Worm (Caenorhabditis elegans) whole organism, young adult: Measurements from ENCODE around the gene hlh-1.

Experiments
- B0019.2 ChIP-seq: fragments of 200-800 bp; sonication (Bioruptor generic); conservative IDR thresholded peaks from 2 replicates; pipeline ENCODE4 v1.3.6; 2022; ENCODE audit warnings: missing genetic modification reagents, missing genetic modification characterization, missing compliant biosample characterization
- B0261.1 ChIP-seq: sonication (generic microtip); optimal IDR thresholded peaks from 2 replicates; lab custom pipeline; 2016; ENCODE audit warnings: mild to moderate bottlenecking, missing genetic modification characterization, moderate library complexity, missing compliant biosample characterization
- B0336.3 ChIP-seq: fragments of 200-800 bp; sonication (Bioruptor generic); IDR thresholded peaks from 2 replicates; pipeline ENCODE4 v1.3.6; 2022; ENCODE audit warnings: missing genetic modification characterization, missing compliant biosample characterization
- C06A6.2 ChIP-seq: fragments of 200-800 bp; sonication (Bioruptor generic); conservative IDR thresholded peaks from 2 replicates; pipeline ENCODE4 v1.3.6; 2022; ENCODE audit warnings: missing genetic modification characterization, missing compliant biosample characterization
- D2030.7 ChIP-seq: fragments of 200-800 bp; sonication (Bioruptor generic); IDR thresholded peaks from 2 replicates; pipeline ENCODE4 v1.3.6; 2022; ENCODE audit warnings: missing genetic modification reagents, missing genetic modification characterization, missing compliant biosample characterization
- F10E7.11 ChIP-seq: sonication (generic microtip); optimal IDR thresholded peaks from 2 replicates; lab custom pipeline; 2017; ENCODE audit warnings: mild to moderate bottlenecking, missing genetic modification characterization, moderate library complexity, missing compliant biosample characterization
- F33H1.4 ChIP-seq: fragments of 200-800 bp; sonication (Bioruptor generic); IDR thresholded peaks from 2 replicates; pipeline ENCODE4 v1.3.6; 2022; ENCODE audit warnings: missing genetic modification reagents, missing genetic modification characterization, missing compliant biosample characterization
- T07F8.4 ChIP-seq: sonication (generic microtip); optimal IDR thresholded peaks from 2 replicates; lab custom pipeline; 2016; ENCODE audit warnings: mild to moderate bottlenecking, missing genetic modification characterization, moderate library complexity, missing compliant biosample characterization
- Y56A3A.18 ChIP-seq: fragments of 200-800 bp; sonication (Bioruptor generic); IDR thresholded peaks from 2 replicates; pipeline ENCODE4 v1.3.6; 2022; ENCODE audit warnings: missing genetic modification reagents, missing genetic modification characterization, missing compliant biosample characterization
- ama-1 ChIP-seq, 3 experiments: fragments of 150-350 bp in 1 of 3; sonication (generic microtip) in 2 of 3; optimal IDR thresholded peaks; 2 replicates each; lab custom pipeline; 2014 to 2018; ENCODE audit warnings: missing biosample characterization in 2 of 3, missing genetic modification characterization in 2 of 3, missing genetic modification reagents in 2 of 3
- cebp-2 ChIP-seq: fragments of 200-800 bp; sonication (Bioruptor generic); IDR thresholded peaks from 2 replicates; pipeline ENCODE4 v1.3.6; 2022; ENCODE audit warnings: missing genetic modification characterization, missing compliant biosample characterization
- ceh-100 ChIP-seq: fragments of 200-800 bp; sonication (Bioruptor generic); IDR thresholded peaks from 2 replicates; pipeline ENCODE4 v1.3.6; 2022; ENCODE audit warnings: missing genetic modification reagents, missing genetic modification characterization, missing compliant biosample characterization
- ceh-40 ChIP-seq: fragments of 200-800 bp; sonication (Bioruptor generic); IDR thresholded peaks from 2 replicates; pipeline ENCODE4 v1.3.6; 2022; ENCODE audit warnings: missing genetic modification characterization, missing compliant biosample characterization
- ceh-91 ChIP-seq: fragments of 200-800 bp; sonication (Bioruptor generic); IDR thresholded peaks from 2 replicates; pipeline ENCODE4 v1.3.6; 2022; ENCODE audit warnings: missing genetic modification reagents, missing genetic modification characterization, missing compliant biosample characterization
- die-1 ChIP-seq: sonication (generic microtip); optimal IDR thresholded peaks from 2 replicates; lab custom pipeline; 2016; ENCODE audit warnings: missing genotype, mild to moderate bottlenecking, missing genetic modification characterization, missing compliant biosample characterization
- dox-1 ChIP-seq: fragments of 200-800 bp; sonication (Bioruptor generic); IDR thresholded peaks from 2 replicates; pipeline ENCODE4 v1.3.6; 2022; ENCODE audit warnings: missing genetic modification reagents, missing genetic modification characterization, missing compliant biosample characterization
- egl-44 ChIP-seq: fragments of 200-800 bp; sonication (Bioruptor generic); IDR thresholded peaks from 2 replicates; pipeline ENCODE4 v1.3.6; 2022; ENCODE audit warnings: missing genetic modification reagents, missing genetic modification characterization, missing compliant biosample characterization
- egrh-3 ChIP-seq: fragments of 200-800 bp; sonication (Bioruptor generic); IDR thresholded peaks from 2 replicates; pipeline ENCODE4 v1.3.6; 2022; ENCODE audit warnings: missing genetic modification reagents, missing genetic modification characterization, missing compliant biosample characterization
- hmg-1.2 ChIP-seq: fragments of 200-800 bp; sonication (Bioruptor generic); IDR thresholded peaks from 2 replicates; pipeline ENCODE4 v1.3.6; 2022; ENCODE audit warnings: missing genetic modification reagents, missing genetic modification characterization, missing compliant biosample characterization
- let-526 ChIP-seq: fragments of 200-800 bp; sonication (Bioruptor generic); IDR thresholded peaks from 2 replicates; pipeline ENCODE4 v1.3.6; 2022; ENCODE audit warnings: missing genetic modification reagents, missing genetic modification characterization, missing compliant biosample characterization
- let-607 ChIP-seq, 2 experiments: fragments of 200-800 bp in 1 of 2; sonication (Bioruptor generic) in 1 of 2; sonication (generic microtip) in 1 of 2; optimal IDR thresholded peaks; 2 replicates each; lab custom pipeline; 2016 to 2018; ENCODE audit warnings: mild to moderate bottlenecking in 2 of 2, missing compliant biosample characterization in 2 of 2, missing genetic modification characterization in 2 of 2, moderate library complexity in 2 of 2, missing genotype in 1 of 2
- lin-26 ChIP-seq: fragments of 200-800 bp; sonication (Bioruptor generic); IDR thresholded peaks from 2 replicates; pipeline ENCODE4 v1.3.6; 2022; ENCODE audit warnings: missing genetic modification reagents, missing genetic modification characterization, missing compliant biosample characterization
- lin-35 ChIP-seq, 3 experiments: fragments of 150-350 bp in 2 of 3; sonication (generic microtip) in 1 of 3; optimal IDR thresholded peaks; 2 replicates each; lab custom pipeline; 2014 to 2018; ENCODE audit warnings: missing biosample characterization in 3 of 3, missing genetic modification characterization in 3 of 3, missing genetic modification reagents in 3 of 3
- lsy-27 ChIP-seq: sonication (generic microtip); optimal IDR thresholded peaks from 2 replicates; lab custom pipeline; 2017; ENCODE audit warnings: missing genetic modification characterization, mild to moderate bottlenecking, missing compliant biosample characterization, antibody characterized with exemption, missing genotype, borderline replicate concordance; ENCODE audit not compliant: insufficient read depth
- madf-6 ChIP-seq: fragments of 200-800 bp; sonication (Bioruptor generic); IDR thresholded peaks from 2 replicates; pipeline ENCODE4 v1.3.6; 2022; ENCODE audit warnings: missing genetic modification reagents, missing genetic modification characterization, missing compliant biosample characterization
- mes-4 ChIP-seq: sonication (generic microtip); optimal IDR thresholded peaks from 2 replicates; lab custom pipeline; 2016; ENCODE audit warnings: missing genotype, missing genetic modification characterization, missing compliant biosample characterization
- nfya-1 ChIP-seq: sonication (generic microtip); optimal IDR thresholded peaks from 2 replicates; lab custom pipeline; 2017; ENCODE audit warnings: antibody characterized with exemption, missing compliant biosample characterization, missing genetic modification characterization, borderline replicate concordance; ENCODE audit not compliant: insufficient read depth
- nfyb-1 ChIP-seq: fragments of 200-800 bp; sonication (Bioruptor generic); IDR thresholded peaks from 2 replicates; pipeline ENCODE4 v1.3.6; 2022; ENCODE audit warnings: missing genetic modification reagents, missing genetic modification characterization, missing compliant biosample characterization
- nhr-179 ChIP-seq: sonication (generic microtip); optimal IDR thresholded peaks from 2 replicates; lab custom pipeline; 2016; ENCODE audit warnings: mild to moderate bottlenecking, missing genetic modification characterization, missing compliant biosample characterization
- nhr-90 ChIP-seq: sonication (generic microtip); optimal IDR thresholded peaks from 2 replicates; lab custom pipeline; 2016; ENCODE audit warnings: missing genotype, mild to moderate bottlenecking, missing genetic modification characterization, missing compliant biosample characterization
- pbrm-1 ChIP-seq: fragments of 200-800 bp; sonication (Bioruptor generic); IDR thresholded peaks from 2 replicates; pipeline ENCODE4 v1.3.6; 2022; ENCODE audit warnings: missing genetic modification reagents, missing genetic modification characterization, missing compliant biosample characterization
- repo-1 ChIP-seq: sonication (generic microtip); optimal IDR thresholded peaks from 2 replicates; lab custom pipeline; 2017; ENCODE audit warnings: mild to moderate bottlenecking, missing genetic modification characterization, missing compliant biosample characterization
- rpc-1 ChIP-seq, 2 experiments: fragments of 150-350 bp in 1 of 2; sonication (generic microtip) in 1 of 2; optimal IDR thresholded peaks; 2 replicates each; lab custom pipeline; 2014 to 2018; ENCODE audit warnings: missing biosample characterization in 1 of 2, missing genetic modification characterization in 1 of 2, missing genetic modification reagents in 1 of 2, missing genotype in 1 of 2
- snpc-1.3 ChIP-seq: sonication (generic microtip); optimal IDR thresholded peaks from 2 replicates; lab custom pipeline; 2017; ENCODE audit warnings: missing genetic modification characterization, mild to moderate bottlenecking, missing compliant biosample characterization, antibody characterized with exemption, moderate library complexity, missing genotype, missing genetic modification reagents; ENCODE audit not compliant: insufficient read depth
- tbp1 ChIP-seq: fragments of 200-800 bp; sonication (Bioruptor generic); optimal IDR thresholded peaks from 2 replicates; lab custom pipeline; 2018; ENCODE audit warnings: mild to moderate bottlenecking, missing genetic modification characterization, missing compliant biosample characterization
- unc-130 ChIP-seq: sonication (generic microtip); optimal IDR thresholded peaks from 2 replicates; lab custom pipeline; 2016; ENCODE audit warnings: missing genetic modification reagents, missing genetic modification characterization, missing compliant biosample characterization
- unc-62 ChIP-seq: fragments of 150-350 bp; optimal IDR thresholded peaks from 2 replicates; lab custom pipeline; 2014; ENCODE audit warnings: missing biosample characterization, missing genetic modification reagents, missing genetic modification characterization
- xnd-1 ChIP-seq: sonication (generic microtip); optimal IDR thresholded peaks from 2 replicates; lab custom pipeline; 2016; ENCODE audit warnings: missing genotype, missing genetic modification reagents, missing genetic modification characterization, missing compliant biosample characterization
- zfh-2 ChIP-seq: fragments of 200-800 bp; sonication (Bioruptor generic); conservative IDR thresholded peaks from 2 replicates; pipeline ENCODE4 v1.3.6; 2022; ENCODE audit warnings: missing genetic modification reagents, missing genetic modification characterization, missing compliant biosample characterization
- zim-3 ChIP-seq: sonication (generic microtip); optimal IDR thresholded peaks from 2 replicates; lab custom pipeline; 2017; ENCODE audit warnings: mild to moderate bottlenecking, missing genetic modification characterization, moderate library complexity, missing compliant biosample characterization
- ztf-22 ChIP-seq: fragments of 200-800 bp; sonication (Bioruptor generic); optimal IDR thresholded peaks from 2 replicates; lab custom pipeline; 2018; ENCODE audit warnings: mild to moderate bottlenecking, missing genetic modification characterization, moderate library complexity, missing compliant biosample characterization
- ztf-3 ChIP-seq: fragments of 200-800 bp; sonication (Bioruptor generic); optimal IDR thresholded peaks from 2 replicates; lab custom pipeline; 2018; ENCODE audit warnings: mild to moderate bottlenecking, missing genetic modification characterization, missing compliant biosample characterization

The hlh-1 gene

DNA sequence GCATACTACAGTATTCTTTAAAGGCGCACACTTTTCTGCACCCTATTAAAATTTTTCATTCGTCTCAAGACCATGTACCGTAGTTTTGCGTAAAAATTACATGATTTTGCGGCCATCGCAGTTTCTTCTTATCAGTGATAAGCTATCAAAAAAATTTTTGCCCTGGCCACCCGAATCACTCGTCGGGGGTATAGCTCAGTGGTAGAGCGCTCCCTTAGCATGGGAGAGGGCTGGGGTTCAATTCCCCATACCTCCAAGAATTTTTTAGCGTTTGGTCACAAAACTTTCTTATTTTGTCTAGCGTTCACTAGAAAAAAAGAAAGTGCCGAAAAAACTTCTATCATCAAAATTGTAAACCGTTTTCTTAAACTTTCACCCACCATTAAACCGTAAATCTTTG, 46.8 kb downstream of the hlh-1 start (continued):
- TF ChIP-seq mes-4 (tag; lab: Kevin White, UChicago) (no peak), lin-35 (GFP tag; optimal IDR thresholded peaks at IDR 0.05; lab: Kevin White, UChicago) (no peak), repo-1 (tag; lab: Kevin White, UChicago) (peak; percentile 23), lsy-27 (tag; lab: Kevin White, UChicago) (no peak), ztf-3 (GFP tag; lab: Kevin White, UChicago) (no peak), die-1 (tag; lab: Kevin White, UChicago) (peak; percentile 67), D2030.7 (peak; percentile 17; the same call in 1 of the 2 replicates), lin-26 (peak; percentile 77), zfh-2 (no peak), let-526 (no peak), Y56A3A.18 (GFP tag; lab: Robert Waterston, UW) (peak; percentile 33; the same call in 1 of the 2 replicates), C06A6.2 (GFP tag; lab: Robert Waterston, UW) (no peak), xnd-1 (peak; percentile 17), ceh-40 (GFP tag; lab: Robert Waterston, UW) (no peak), ceh-91 (GFP tag; lab: Robert Waterston, UW) (0 out of 2 replicates have a peak, but pooled peaks have one; percentile 27), pbrm-1 (GFP tag; lab: Robert Waterston, UW) (no peak), B0019.2 (no peak), nfya-1 (tag; lab: Kevin White, UChicago) (no peak), hmg-1.2 (GFP tag; lab: Robert Waterston, UW) (no peak; the same call in 1 of the 2 replicates), nhr-179 (tag; lab: Kevin White, UChicago) (no peak), ztf-22 (GFP tag; lab: Kevin White, UChicago) (no peak), F33H1.4 (GFP tag; lab: Robert Waterston, UW) (peak; percentile 45), egrh-3 (GFP tag; lab: Robert Waterston, UW) (no peak), dox-1 (GFP tag; lab: Robert Waterston, UW) (peak; percentile 25; the same call in 1 of the 2 replicates), tbp1 (GFP tag; lab: Kevin White, UChicago) (peak; percentile 87), ceh-100 (GFP tag; lab: Robert Waterston, UW) (0 out of 2 replicates have a peak, but pooled peaks have one; percentile 18), unc-130 (GFP tag; lab: Kevin White, UChicago) (no peak), snpc-1.3 (tag; lab: Kevin White, UChicago) (peak; percentile 16), madf-6 (GFP tag; lab: Robert Waterston, UW) (peak; percentile 42; the same call in 1 of the 2 replicates), F10E7.11 (no peak), unc-62 (GFP tag; lab: Kevin White, UChicago) (no peak), ama-1 (optimal IDR thresholded peaks at IDR 0.05; lab: Kevin White, UChicago) (no peak), ama-1 (GFP tag; optimal IDR thresholded peaks at IDR 0.05; lab: Kevin White, UChicago) (peak in 1 of 2 experiments; percentile 12), nfyb-1 (GFP tag; lab: Robert Waterston, UW) (peak; percentile 59; the same call in 1 of the 2 replicates), zim-3 (no peak), cebp-2 (GFP tag; lab: Robert Waterston, UW) (no peak), egl-44 (GFP tag; lab: Robert Waterston, UW) (0 out of 2 replicates have a peak, but pooled peaks have one; percentile 22), let-607 (tag; optimal IDR thresholded peaks at IDR 0.05; lab: Kevin White, UChicago) (no peak), nhr-90 (tag; lab: Kevin White, UChicago) (peak; percentile 46), B0261.1 (tag; lab: Kevin White, UChicago) (peak; percentile 73), T07F8.4 (tag; lab: Kevin White, UChicago) (no peak), B0336.3 (GFP tag; lab: Robert Waterston, UW) (0 out of 2 replicates have a peak, but pooled peaks have one; percentile 22), rpc-1 (optimal IDR thresholded peaks at IDR 0.05; lab: Kevin White, UChicago) (peak; percentile 55), rpc-1 (tag; optimal IDR thresholded peaks at IDR 0.05; lab: Kevin White, UChicago) (peak; percentile 82)
